Fruit fly (Drosophila melanogaster): ENCODE results near the gene CG3226.

Gene CG3226

DNA sequence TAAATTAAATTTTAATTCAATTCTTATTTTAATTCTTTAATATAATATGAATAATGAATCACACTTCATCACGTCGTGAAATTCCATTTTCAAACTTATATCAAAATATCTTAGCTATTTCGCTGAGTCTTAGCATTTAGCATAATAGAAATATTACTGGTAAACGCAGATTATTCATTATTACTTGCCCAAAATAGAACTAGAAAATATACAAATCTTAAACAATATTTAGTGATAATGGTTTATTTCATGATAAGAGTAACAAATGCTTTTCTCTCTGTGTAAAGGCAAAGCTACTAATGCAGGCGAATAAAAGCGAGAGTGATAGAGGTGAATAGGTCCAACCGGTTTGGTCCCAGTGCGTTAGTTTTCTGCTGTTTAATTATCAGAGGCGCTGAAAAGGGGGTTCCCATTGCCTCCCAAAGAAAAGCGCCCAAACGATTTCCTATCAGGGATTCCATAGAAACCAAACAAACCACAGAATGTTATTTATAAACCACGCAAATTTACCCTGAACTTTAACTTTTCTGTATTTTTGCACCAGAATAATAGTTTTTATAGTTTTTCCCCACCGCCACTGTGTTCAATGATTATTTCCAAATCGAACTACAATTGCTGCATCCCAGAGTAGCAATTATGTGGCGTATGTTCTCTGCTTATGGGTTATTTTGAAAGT, 9.0 kb upstream of the CG3226 start (continued):
- peak; percentile 35 for TF ChIP-seq fd3F (GFP tag; optimal IDR thresholded peaks at IDR 0.05)
- TF ChIP-seq CG11504 (tag; optimal IDR thresholded peaks at IDR 0.05) = peak; percentile 83
- no peak for TF ChIP-seq CG7357 (GFP tag; IDR thresholded peaks at IDR 0.05)
- TF ChIP-seq sc (optimal IDR thresholded peaks at IDR 0.05) = no peak
- no peak for TF ChIP-seq sc (GFP tag; optimal IDR thresholded peaks at IDR 0.05)
- no peak for TF ChIP-seq BEAF-32 (GFP tag; optimal IDR thresholded peaks at IDR 0.05)
- no peak for TF ChIP-seq ato (GFP tag; IDR thresholded peaks at IDR 0.05; ENCODE audit: partially characterized antibody)
- TF ChIP-seq bab2 (GFP tag; optimal IDR thresholded peaks at IDR 0.05) = peak; percentile 0
- no peak for TF ChIP-seq Kr (GFP tag; optimal IDR thresholded peaks at IDR 0.05)
- TF ChIP-seq Tbp (GFP tag; optimal IDR thresholded peaks at IDR 0.05) = no peak
- TF ChIP-seq CG6683 (GFP tag; optimal IDR thresholded peaks at IDR 0.05) = no peak
- TF ChIP-seq CG32532 (GFP tag; IDR thresholded peaks at IDR 0.05) = peak; percentile 72
- no peak for TF ChIP-seq fru (optimal IDR thresholded peaks at IDR 0.05)
- TF ChIP-seq Oli (tag; optimal IDR thresholded peaks at IDR 0.05) = peak; percentile 36
- TF ChIP-seq jumu (GFP tag; optimal IDR thresholded peaks at IDR 0.05) = peak; percentile 29
- TF ChIP-seq shn (GFP tag; optimal IDR thresholded peaks at IDR 0.05) = peak; percentile 24
- peak; percentile 65 for TF ChIP-seq CG12769 (tag; optimal IDR thresholded peaks at IDR 0.05)
- TF ChIP-seq CG6254 (GFP tag; optimal IDR thresholded peaks at IDR 0.05) = peak; percentile 10
- no peak for TF ChIP-seq kah (GFP tag; optimal IDR thresholded peaks at IDR 0.05)
- TF ChIP-seq CG9215 (GFP tag; IDR thresholded peaks at IDR 0.05) = peak; percentile 41; the same call in 1 of the 2 replicates
- TF ChIP-seq CG12299 (tag; optimal IDR thresholded peaks at IDR 0.05) = no peak
- TF ChIP-seq ATbp (GFP tag; optimal IDR thresholded peaks at IDR 0.05) = no peak
- TF ChIP-seq CG7372 (GFP tag; IDR thresholded peaks at IDR 0.05) = 0 out of 2 replicates have a peak, but pooled peaks have one; percentile 27
- TF ChIP-seq Lpt (GFP tag; optimal IDR thresholded peaks at IDR 0.05) = no peak
- TF ChIP-seq CG31224 (GFP tag; IDR thresholded peaks at IDR 0.05) = 0 out of 2 replicates have a peak, but pooled peaks have one; percentile 8
- TF ChIP-seq CG17359 (tag; optimal IDR thresholded peaks at IDR 0.05) = peak; percentile 19
- TF ChIP-seq ewg (GFP tag; optimal IDR thresholded peaks at IDR 0.05) = peak; percentile 18
- TF ChIP-seq Atf-2 (GFP tag; optimal IDR thresholded peaks at IDR 0.05) = peak; percentile 15
- 0 out of 2 replicates have a peak, but pooled peaks have one; percentile 30 for TF ChIP-seq danr (GFP tag; IDR thresholded peaks at IDR 0.05)
- no peak for TF ChIP-seq Fer2 (tag; optimal IDR thresholded peaks at IDR 0.05)
- TF ChIP-seq Dip3 (GFP tag; optimal IDR thresholded peaks at IDR 0.05) = peak; percentile 5
- TF ChIP-seq BtbVII (GFP tag; optimal IDR thresholded peaks at IDR 0.05) = no peak
- TF ChIP-seq CG1647 (GFP tag; optimal IDR thresholded peaks at IDR 0.05) = no peak
- 0 out of 3 replicates have a peak, but pooled peaks have one; percentile 42 for TF ChIP-seq CG11456 (GFP tag; IDR thresholded peaks at IDR 0.05)
- TF ChIP-seq pita (GFP tag; optimal IDR thresholded peaks at IDR 0.05) = no peak
- peak; percentile 18 for TF ChIP-seq CG10209 (GFP tag; optimal IDR thresholded peaks at IDR 0.05)
- TF ChIP-seq CG14050 (GFP tag; IDR thresholded peaks at IDR 0.05) = peak; percentile 32; the same call in 1 of the 3 replicates
- TF ChIP-seq ind (GFP tag; optimal IDR thresholded peaks at IDR 0.05) = peak; percentile 60
- no peak for TF ChIP-seq tup (GFP tag; optimal IDR thresholded peaks at IDR 0.05)
- TF ChIP-seq Fer1 (GFP tag; optimal IDR thresholded peaks at IDR 0.05) = peak; percentile 43
- peak; percentile 58 for TF ChIP-seq gem (tag; optimal IDR thresholded peaks at IDR 0.05)
- TF ChIP-seq CG30403 (GFP tag; optimal IDR thresholded peaks at IDR 0.05) = peak; percentile 28
- peak; percentile 21 for TF ChIP-seq CG8388 (GFP tag; optimal IDR thresholded peaks at IDR 0.05)
- TF ChIP-seq Xbp1 (GFP tag; optimal IDR thresholded peaks at IDR 0.05) = peak; percentile 49
- 0 out of 2 replicates have a peak, but pooled peaks have one; percentile 47 for TF ChIP-seq NFAT (GFP tag; IDR thresholded peaks at IDR 0.05)
- TF ChIP-seq klu (GFP tag; IDR thresholded peaks at IDR 0.05) = no peak
- peak; percentile 70 for TF ChIP-seq dysf (GFP tag; IDR thresholded peaks at IDR 0.05)
- peak; percentile 52 for TF ChIP-seq CG2120 (GFP tag; optimal IDR thresholded peaks at IDR 0.05)
- TF ChIP-seq CG11695 (GFP tag; IDR thresholded peaks at IDR 0.05) = no peak
- TF ChIP-seq CG15514 (GFP tag; optimal IDR thresholded peaks at IDR 0.05) = peak; percentile 23

All from whole organism, embryonic.